Worm (Caenorhabditis elegans) whole organism, early embryonic: ENCODE results near the gene ttr-40.

Experiments
- ama-1 ChIP-seq: fragments of 150-350 bp; optimal IDR thresholded peaks from 2 replicates; lab custom pipeline; 2014
- ceh-36 ChIP-seq: sonication (generic microtip); optimal IDR thresholded peaks from 2 replicates; lab custom pipeline; 2016; ENCODE audit warnings: missing genetic modification characterization, inconsistent platforms, missing compliant biosample characterization
- hnd-1 ChIP-seq: sonication (generic microtip); optimal IDR thresholded peaks from 2 replicates; lab custom pipeline; 2016; ENCODE audit warnings: missing genetic modification characterization, missing compliant biosample characterization
- tra-4 ChIP-seq: sonication (generic microtip); optimal IDR thresholded peaks from 2 replicates; lab custom pipeline; 2017; ENCODE audit warnings: missing genetic modification characterization, missing compliant biosample characterization

DNA sequence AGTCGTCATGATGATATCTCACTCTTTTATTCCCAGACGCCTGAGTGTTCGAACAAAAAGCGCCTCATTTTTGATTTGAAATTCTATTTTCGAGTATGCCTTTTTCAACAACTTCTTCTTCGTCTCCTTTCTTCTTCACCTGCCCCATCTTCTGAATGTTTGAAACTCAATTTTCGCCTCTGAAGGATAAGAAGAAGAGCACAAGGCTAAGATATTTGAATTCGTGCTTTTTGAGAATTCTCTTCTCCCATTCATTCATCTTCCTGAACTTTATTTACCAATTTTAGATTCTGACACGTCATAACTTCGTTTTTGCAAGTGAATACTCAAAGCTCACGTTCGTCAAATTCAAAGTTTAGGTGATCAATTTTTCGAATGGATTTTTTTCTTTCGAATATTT, 38.3 kb downstream of the ttr-40 start:
- TF ChIP-seq ama-1: no peak
- no peak for TF ChIP-seq tra-4
- no peak for TF ChIP-seq ceh-36 (tag; lab: Kevin White, UChicago)
- no peak for TF ChIP-seq hnd-1 (tag; lab: Kevin White, UChicago)
